Worm (Caenorhabditis elegans): ENCODE results near the gene K06A9.2.

The K06A9.2 gene

ce11 chrX:1492174-1492573 lies 44.0 kb upstream of the K06A9.2 start:
- TF ChIP-seq cnd-1 (tag; optimal IDR thresholded peaks at IDR 0.05) (no peak), blmp-1 (tag; optimal IDR thresholded peaks at IDR 0.05) (no peak), ztf-11 (tag; optimal IDR thresholded peaks at IDR 0.05) (no peak), zip-8 (tag; optimal IDR thresholded peaks at IDR 0.05) (no peak), bed-3 (GFP tag; optimal IDR thresholded peaks at IDR 0.05) (no peak), ceh-83 (GFP tag; optimal IDR thresholded peaks at IDR 0.05) (no peak)

- TF ChIP-seq snpc-4 (tag; optimal IDR thresholded peaks at IDR 0.05) (no peak), nhr-76 (tag; optimal IDR thresholded peaks at IDR 0.05) (no peak), unc-62 (GFP tag; optimal IDR thresholded peaks at IDR 0.05) (no peak), ceh-39 (tag; optimal IDR thresholded peaks at IDR 0.05) (no peak), ceh-43 (GFP tag; optimal IDR thresholded peaks at IDR 0.05) (no peak), unc-120 (tag; optimal IDR thresholded peaks at IDR 0.05; ENCODE audit: poor library complexity, severe bottlenecking) (no peak)
These were observed 41.9 kb upstream of the K06A9.2 start, which contains the start of gene F09E10.5 for ce11 chrX:1494256-1494655. Gene F09E10.5 (minus strand): TSS chrX:1494356.

ce11 chrX:1495980-1496379 lies 40.2 kb upstream of the K06A9.2 start:
- TF ChIP-seq sem-2 (GFP tag; optimal IDR thresholded peaks at IDR 0.05) (no peak), lsy-2 (tag; optimal IDR thresholded peaks at IDR 0.05) (no peak), nhr-12 (tag; optimal IDR thresholded peaks at IDR 0.05) (no peak), mab-5 (tag; optimal IDR thresholded peaks at IDR 0.05) (no peak), flh-1 (GFP tag; optimal IDR thresholded peaks at IDR 0.05) (no peak), M03D4.4 (tag; optimal IDR thresholded peaks at IDR 0.05) (no peak), nhr-237 (tag; optimal IDR thresholded peaks at IDR 0.05) (no peak), pha-4 (tag; optimal IDR thresholded peaks at IDR 0.05) (no peak), zip-8 (tag; optimal IDR thresholded peaks at IDR 0.05) (no peak), bed-3 (GFP tag; optimal IDR thresholded peaks at IDR 0.05) (no peak), mep-1 (tag; optimal IDR thresholded peaks at IDR 0.05) (no peak), unc-62 (GFP tag; optimal IDR thresholded peaks at IDR 0.05) (no peak)

- TF ChIP-seq lin-32 (GFP tag; optimal IDR thresholded peaks at IDR 0.05) (no peak), unc-120 (tag; optimal IDR thresholded peaks at IDR 0.05; ENCODE audit: poor library complexity, severe bottlenecking) (no peak), ces-1 (GFP tag; optimal IDR thresholded peaks at IDR 0.05) (no peak), lin-13 (tag; optimal IDR thresholded peaks at IDR 0.05) (no peak), elt-3 (tag; optimal IDR thresholded peaks at IDR 0.05) (no peak), ceh-83 (GFP tag; optimal IDR thresholded peaks at IDR 0.05) (no peak)
These were observed 38.6 kb upstream of the K06A9.2 start, which contains the start of gene F09E10.6 for ce11 chrX:1497581-1497980. Gene F09E10.6 (minus strand): TSS chrX:1497681.

ce11 chrX:1499499-1499898 lies 36.7 kb upstream of the K06A9.2 start:
- TF ChIP-seq blmp-1 (tag; optimal IDR thresholded peaks at IDR 0.05) (peak; percentile 53), lin-32 (GFP tag; optimal IDR thresholded peaks at IDR 0.05) (no peak), nhr-2 (tag; optimal IDR thresholded peaks at IDR 0.05) (no peak), pha-4 (tag; optimal IDR thresholded peaks at IDR 0.05) (no peak), bed-3 (GFP tag; optimal IDR thresholded peaks at IDR 0.05) (no peak), lin-13 (tag; optimal IDR thresholded peaks at IDR 0.05) (no peak), ces-1 (GFP tag; optimal IDR thresholded peaks at IDR 0.05) (no peak)

- TF ChIP-seq nhr-2 (tag; optimal IDR thresholded peaks at IDR 0.05) (no peak), drap-1 (GFP tag; optimal IDR thresholded peaks at IDR 0.05) (no peak), M03D4.4 (tag; optimal IDR thresholded peaks at IDR 0.05) (no peak), ham-2 (GFP tag; optimal IDR thresholded peaks at IDR 0.05) (no peak), elt-1 (tag; optimal IDR thresholded peaks at IDR 0.05; ENCODE audit: borderline replicate concordance, insufficient read depth) (no peak), cnd-1 (tag; optimal IDR thresholded peaks at IDR 0.05) (no peak), snpc-4 (tag; optimal IDR thresholded peaks at IDR 0.05) (no peak), mep-1 (tag; optimal IDR thresholded peaks at IDR 0.05) (no peak), unc-62 (GFP tag; optimal IDR thresholded peaks at IDR 0.05) (no peak), hlh-1 (tag; optimal IDR thresholded peaks at IDR 0.05) (no peak), tbx-8 (GFP tag; optimal IDR thresholded peaks at IDR 0.05) (no peak), mls-2 (tag; optimal IDR thresholded peaks at IDR 0.05) (no peak), lin-13 (tag; optimal IDR thresholded peaks at IDR 0.05) (no peak), lsy-2 (tag; optimal IDR thresholded peaks at IDR 0.05) (no peak), sem-2 (GFP tag; optimal IDR thresholded peaks at IDR 0.05) (no peak), ceh-39 (tag; optimal IDR thresholded peaks at IDR 0.05) (no peak), flh-1 (GFP tag; optimal IDR thresholded peaks at IDR 0.05) (no peak), ceh-43 (GFP tag; optimal IDR thresholded peaks at IDR 0.05) (no peak)
These were observed 34.4 kb upstream of the K06A9.2 start, which contains the start of gene F09E10.7 for ce11 chrX:1501752-1502151. Gene F09E10.7 (minus strand): TSS chrX:1501852.

All from whole organism, mixed stage, embryonic.